Fruit fly (Drosophila melanogaster) whole organism, embryonic: Measurements from ENCODE around the gene Tdg.

Experiments
- Adf1 ChIP-seq: fragments of 200-800 bp; sonication (Bioruptor generic); IDR thresholded peaks from 2 replicates; pipeline ENCODE4 v1.3.6; 2022; ENCODE audit warnings: missing biosample characterization, missing genetic modification characterization
- Atf3 ChIP-seq: fragments of 200-800 bp; sonication (Bioruptor generic); optimal IDR thresholded peaks from 3 replicates; lab custom pipeline; 2016; ENCODE audit warnings: missing biosample characterization, missing genetic modification characterization
- Atf6 ChIP-seq: fragments of 200-800 bp; sonication (Bioruptor generic); IDR thresholded peaks from 2 replicates; pipeline ENCODE4 v1.3.6; 2022; ENCODE audit warnings: missing biosample characterization, missing genetic modification characterization
- CG10565 ChIP-seq: fragments of 200-800 bp; sonication (Bioruptor generic); optimal IDR thresholded peaks from 3 replicates; lab custom pipeline; 2016; ENCODE audit warnings: missing biosample characterization, mild to moderate bottlenecking, missing genetic modification characterization
- CG13894 ChIP-seq: fragments of 200-800 bp; sonication (Bioruptor generic); optimal IDR thresholded peaks from 3 replicates; lab custom pipeline; 2018; ENCODE audit warnings: missing biosample characterization, mild to moderate bottlenecking, missing genetic modification characterization, moderate library complexity
- CG15073 ChIP-seq: fragments of 200-800 bp; sonication (Bioruptor generic); optimal IDR thresholded peaks from 2 replicates; lab custom pipeline; 2016; ENCODE audit warnings: missing biosample characterization, missing genetic modification characterization
- CG2199 ChIP-seq: fragments of 200-800 bp; sonication (Bioruptor generic); IDR thresholded peaks from 3 replicates; pipeline ENCODE4 v1.3.6; 2022; ENCODE audit warnings: missing biosample characterization, missing genetic modification characterization
- CG3163 ChIP-seq: fragments of 200-800 bp; sonication (Bioruptor generic); optimal IDR thresholded peaks from 3 replicates; lab custom pipeline; 2016; ENCODE audit warnings: missing biosample characterization, missing genetic modification characterization
- CG6683 ChIP-seq: fragments of 200-800 bp; sonication (Bioruptor generic); optimal IDR thresholded peaks from 2 replicates; lab custom pipeline; 2017; ENCODE audit warnings: missing biosample characterization, mild to moderate bottlenecking, missing genetic modification characterization, missing genetic modification reagents
- CG9215 ChIP-seq: fragments of 200-800 bp; sonication (Bioruptor generic); IDR thresholded peaks from 2 replicates; pipeline ENCODE4 v1.3.6; 2022; ENCODE audit warnings: missing biosample characterization, missing genetic modification characterization
- CrebB ChIP-seq: fragments of 200-800 bp; sonication (Bioruptor generic); optimal IDR thresholded peaks from 3 replicates; lab custom pipeline; 2018; ENCODE audit warnings: missing biosample characterization, mild to moderate bottlenecking, missing genetic modification characterization
- Dip3 ChIP-seq: fragments of 200-800 bp; sonication (Bioruptor generic); optimal IDR thresholded peaks from 3 replicates; lab custom pipeline; 2016; ENCODE audit warnings: missing biosample characterization, missing genetic modification characterization
- Drgx ChIP-seq: fragments of 200-800 bp; sonication (Bioruptor generic); IDR thresholded peaks from 2 replicates; pipeline ENCODE4 v1.3.6; 2022; ENCODE audit warnings: missing biosample characterization, missing genetic modification characterization
- HLH4C ChIP-seq: fragments of 200-800 bp; sonication (Bioruptor generic); IDR thresholded peaks from 3 replicates; pipeline ENCODE4 v1.3.6; 2022; ENCODE audit warnings: missing biosample characterization, missing genetic modification characterization; ENCODE audit not compliant: partially characterized antibody
- Hr51 ChIP-seq, 2 experiments: fragments of 200-800 bp; sonication (Bioruptor generic); optimal IDR thresholded peaks; 2 replicates in 1 of 2; 3 replicates in 1 of 2; lab custom pipeline; 2016 to 2018; ENCODE audit warnings: missing biosample characterization in 2 of 2, missing genetic modification characterization in 2 of 2, mild to moderate bottlenecking in 1 of 2, moderate library complexity in 1 of 2
- Nf-YC ChIP-seq: fragments of 200-800 bp; optimal IDR thresholded peaks from 3 replicates; lab custom pipeline; 2019; ENCODE audit warnings: missing biosample characterization, mild to moderate bottlenecking, missing genetic modification characterization, moderate library complexity
- Sry-δ ChIP-seq: fragments of 200-800 bp; sonication (Bioruptor generic); optimal IDR thresholded peaks from 2 replicates; lab custom pipeline; 2016; ENCODE audit warnings: missing biosample characterization, missing genetic modification characterization
- Trl ChIP-seq, 3 experiments: fragments of >200 bp in 2 of 3; fragments of 200-800 bp in 1 of 3; sonication (Bioruptor generic) in 1 of 3; optimal IDR thresholded peaks; 2 replicates in 1 of 3; 3 replicates in 2 of 3; lab custom pipeline; 2016 to 2017; ENCODE audit warnings: missing biosample characterization in 1 of 3, missing genetic modification characterization in 1 of 3
- btn ChIP-seq: fragments of 200-800 bp; sonication (Bioruptor generic); optimal IDR thresholded peaks from 2 replicates; lab custom pipeline; 2016; ENCODE audit warnings: missing biosample characterization, missing genetic modification characterization
- cg ChIP-seq: fragments of 200-800 bp; sonication (Bioruptor generic); optimal IDR thresholded peaks from 3 replicates; lab custom pipeline; 2019; ENCODE audit warnings: missing biosample characterization, mild to moderate bottlenecking, missing genetic modification characterization, moderate library complexity
- chinmo ChIP-seq: fragments of 200-800 bp; sonication (Bioruptor generic); IDR thresholded peaks from 4 replicates; pipeline ENCODE4 v1.3.6; 2022; ENCODE audit warnings: missing biosample characterization, missing genetic modification characterization; ENCODE audit not compliant: partially characterized antibody
- crol ChIP-seq: fragments of 200-800 bp; sonication (Bioruptor generic); IDR thresholded peaks from 2 replicates; pipeline ENCODE4 v1.3.6; 2022; ENCODE audit warnings: missing biosample characterization, missing genetic modification characterization
- dysf ChIP-seq: fragments of 200-800 bp; sonication (Bioruptor generic); IDR thresholded peaks from 3 replicates; pipeline ENCODE4 v1.3.6; 2022; ENCODE audit warnings: missing biosample characterization, missing genetic modification characterization
- esg ChIP-seq: fragments of 200-800 bp; sonication (Bioruptor generic); conservative IDR thresholded peaks from 2 replicates; pipeline ENCODE4 v1.3.6; 2022; ENCODE audit warnings: missing biosample characterization, missing genetic modification characterization
- grau ChIP-seq: fragments of 200-800 bp; optimal IDR thresholded peaks from 3 replicates; lab custom pipeline; 2019; ENCODE audit warnings: missing biosample characterization, mild to moderate bottlenecking, missing genetic modification characterization, moderate library complexity
- gt ChIP-seq: fragments of 200-800 bp; sonication (Bioruptor generic); IDR thresholded peaks from 2 replicates; pipeline ENCODE4 v1.3.6; 2022; ENCODE audit warnings: missing biosample characterization, missing genetic modification characterization
- klu ChIP-seq: fragments of 200-800 bp; sonication (Bioruptor generic); IDR thresholded peaks from 2 replicates; pipeline ENCODE4 v1.3.6; 2022; ENCODE audit warnings: missing biosample characterization, missing genetic modification characterization
- nerfin-1 ChIP-seq: fragments of 200-800 bp; sonication (Bioruptor generic); optimal IDR thresholded peaks from 3 replicates; lab custom pipeline; 2019; ENCODE audit warnings: missing biosample characterization, mild to moderate bottlenecking, missing genetic modification characterization, moderate library complexity
- nom ChIP-seq: fragments of 200-800 bp; sonication (Bioruptor generic); optimal IDR thresholded peaks from 2 replicates; lab custom pipeline; 2017; ENCODE audit warnings: missing biosample characterization, missing genetic modification characterization, mild to moderate bottlenecking, moderate library complexity, missing genetic modification reagents
- p53 ChIP-seq: fragments of 200-800 bp; sonication (Bioruptor generic); optimal IDR thresholded peaks from 2 replicates; lab custom pipeline; 2016; ENCODE audit warnings: missing biosample characterization, missing genetic modification characterization
- pros ChIP-seq: fragments of 200-800 bp; sonication (Bioruptor generic); optimal IDR thresholded peaks from 3 replicates; lab custom pipeline; 2019; ENCODE audit warnings: missing biosample characterization, mild to moderate bottlenecking, missing genetic modification characterization, moderate library complexity
- psq ChIP-seq: fragments of 200-800 bp; sonication (Bioruptor generic); optimal IDR thresholded peaks from 2 replicates; lab custom pipeline; 2017; ENCODE audit warnings: missing biosample characterization, missing genetic modification characterization
- sim ChIP-seq: fragments of 200-800 bp; sonication (Bioruptor generic); IDR thresholded peaks from 2 replicates; pipeline ENCODE4 v1.3.6; 2022; ENCODE audit warnings: missing biosample characterization, missing genetic modification characterization
- sqz ChIP-seq: fragments of 200-800 bp; sonication (Bioruptor generic); optimal IDR thresholded peaks from 3 replicates; lab custom pipeline; 2018; ENCODE audit warnings: missing biosample characterization, mild to moderate bottlenecking, missing genetic modification characterization
- wek ChIP-seq: fragments of 200-800 bp; sonication (Bioruptor generic); optimal IDR thresholded peaks from 3 replicates; lab custom pipeline; 2018; ENCODE audit warnings: missing biosample characterization, mild to moderate bottlenecking, missing genetic modification characterization, moderate library complexity
- z ChIP-seq: fragments of 200-800 bp; sonication (Bioruptor generic); IDR thresholded peaks from 3 replicates; pipeline ENCODE4 v1.3.6; 2022; ENCODE audit warnings: missing biosample characterization, missing genetic modification characterization

Tdg gene

DNA sequence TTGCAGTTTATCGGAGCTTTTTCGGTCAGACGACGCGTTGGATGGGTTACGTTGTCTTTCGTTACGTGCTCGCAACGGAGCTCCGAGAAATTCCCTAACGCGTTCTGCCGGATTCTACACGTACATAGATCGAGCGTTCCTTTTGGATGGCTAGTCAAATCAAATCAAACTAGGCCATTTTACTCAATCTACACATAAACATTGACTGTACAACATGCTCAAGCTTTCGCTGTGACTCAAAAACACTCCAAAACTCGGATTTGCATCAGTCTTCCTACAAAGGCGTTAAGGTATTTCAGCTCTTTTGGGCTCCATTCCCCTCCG lies 187 bp upstream of the Tdg start, which contains the start of gene Pur-alpha (continued):
- TF ChIP-seq CG10565 (GFP tag; lab: Kevin White, UChicago) (no peak), klu (no peak), wek (no peak), CrebB (tag; lab: Kevin White, UChicago) (peak; percentile 12), Drgx (GFP tag; lab: Robert Waterston, UW) (no peak), Hr51 (GFP tag; optimal IDR thresholded peaks at IDR 0.05; lab: Kevin White, UChicago) (no peak), CG2199 (GFP tag; lab: Robert Waterston, UW) (0 out of 3 replicates have a peak, but pooled peaks have one; percentile 37), Adf1 (GFP tag; lab: Robert Waterston, UW) (peak; percentile 44; the same call in 1 of the 2 replicates), dysf (no peak), gt (GFP tag; lab: Robert Waterston, UW) (no peak), z (GFP tag; lab: Robert Waterston, UW) (peak; percentile 92)

DNA sequence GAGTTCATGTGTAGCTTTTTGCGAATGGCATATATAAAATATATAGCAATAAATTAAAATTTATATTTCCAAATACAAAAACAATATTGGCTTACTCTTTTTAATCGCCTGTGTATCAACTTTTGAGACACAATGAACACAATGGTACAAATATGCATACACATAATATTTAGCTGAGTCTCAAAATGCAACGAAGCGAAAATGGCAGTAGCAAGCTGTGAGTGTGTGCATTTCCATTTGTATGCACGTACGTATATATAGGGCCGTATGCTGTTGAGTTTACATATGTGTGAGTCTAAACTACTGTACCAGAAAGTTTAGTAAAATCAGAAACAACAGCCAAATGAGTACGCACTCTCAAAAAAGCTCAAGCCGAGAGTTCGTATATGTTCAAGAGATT lies 2.9 kb downstream of the Tdg start:
- peak; percentile 41 to 49 for TF ChIP-seq Trl (optimal IDR thresholded peaks at IDR 0.05; lab: Kevin White, UChicago)
- TF ChIP-seq Trl (GFP tag; optimal IDR thresholded peaks at IDR 0.05; lab: Kevin White, UChicago), result no peak
- no peak for TF ChIP-seq Atf3 (GFP tag; lab: Kevin White, UChicago)
- TF ChIP-seq Sry-δ (GFP tag; lab: Kevin White, UChicago), result no peak
- no peak for TF ChIP-seq sqz (GFP tag; lab: Kevin White, UChicago)
- TF ChIP-seq CG3163 (GFP tag; lab: Kevin White, UChicago), result peak; percentile 70
- no peak for TF ChIP-seq esg
- TF ChIP-seq crol (GFP tag; lab: Robert Waterston, UW), result no peak
- peak; percentile 78 for TF ChIP-seq cg
- TF ChIP-seq HLH4C (GFP tag; lab: Robert Waterston, UW), result no peak
- no peak for TF ChIP-seq sim (GFP tag; lab: Robert Waterston, UW)
- TF ChIP-seq grau, result no peak
- TF ChIP-seq nom (GFP tag; lab: Kevin White, UChicago), result peak; percentile 12
- peak; percentile 83; the same call in 3 of the 4 replicates for TF ChIP-seq chinmo (GFP tag; lab: Robert Waterston, UW)
- no peak for TF ChIP-seq btn (GFP tag; lab: Kevin White, UChicago)
- TF ChIP-seq Dip3 (GFP tag; lab: Kevin White, UChicago), result no peak
- TF ChIP-seq, all 482 proteins: peak for 5

DNA sequence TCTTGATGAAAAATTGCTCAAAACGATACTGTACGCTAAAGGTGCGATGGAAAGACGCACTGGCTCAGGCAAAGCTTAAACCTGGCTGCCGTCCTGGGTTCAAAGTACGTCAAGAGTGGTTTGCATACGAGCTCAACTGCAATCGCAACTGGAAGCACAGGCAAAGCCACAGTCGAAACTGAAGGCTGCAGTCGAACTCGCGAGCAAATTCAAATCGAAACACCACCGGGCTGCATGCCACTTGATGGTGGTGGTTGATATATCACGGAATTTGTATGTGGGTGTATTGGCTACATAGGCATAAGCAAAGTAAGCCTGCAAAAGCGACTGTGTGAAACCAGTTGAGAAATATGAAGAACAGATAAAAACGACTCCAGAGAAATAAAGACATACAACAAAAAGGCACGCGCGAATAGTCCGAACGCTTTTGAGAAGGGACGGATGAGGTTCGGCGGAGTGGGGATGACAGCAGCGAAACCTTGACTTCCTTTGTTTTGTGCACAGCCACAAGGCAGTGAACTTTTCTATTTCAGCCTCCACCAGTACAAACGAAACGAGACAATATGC lies 38.1 kb downstream of the Tdg start:
- peak; percentile 70 for TF ChIP-seq nom (GFP tag; lab: Kevin White, UChicago)
- no peak for TF ChIP-seq Atf6 (GFP tag; lab: Robert Waterston, UW)
- TF ChIP-seq nerfin-1 (tag; lab: Kevin White, UChicago), result peak; percentile 54
- TF ChIP-seq CG6683, result no peak
- no peak for TF ChIP-seq CG9215 (GFP tag; lab: Robert Waterston, UW)
- TF ChIP-seq Nf-YC (tag; lab: Kevin White, UChicago), result peak; percentile 14
- TF ChIP-seq CG15073 (GFP tag; lab: Kevin White, UChicago), result no peak
- no peak for TF ChIP-seq psq (GFP tag; lab: Kevin White, UChicago)
- TF ChIP-seq pros (GFP tag; lab: Kevin White, UChicago), result peak; percentile 52
- TF ChIP-seq CG13894 (tag; lab: Kevin White, UChicago), result peak; percentile 32
- TF ChIP-seq p53 (GFP tag; lab: Kevin White, UChicago), result no peak
- TF ChIP-seq, all 482 proteins: peak for 5
